Worm (Caenorhabditis elegans): ENCODE results near the gene Y41G9A.6.
A peak's percentile ranks its signal among the peaks of the same experiment; 100 is the strongest.

Gene Y41G9A.6

ce11 chrX:2972272-2973042 lies 31.1 kb downstream of the Y41G9A.6 start (continued):
- TF ChIP-seq skn-1 (tag; optimal IDR thresholded peaks at IDR 0.05) (peak; percentile 31), blmp-1 (tag; optimal IDR thresholded peaks at IDR 0.05) (peak; percentile 36), efl-3 (GFP tag; optimal IDR thresholded peaks at IDR 0.05) (no peak), unc-30 (tag; optimal IDR thresholded peaks at IDR 0.05) (no peak), ceh-8 (GFP tag; optimal IDR thresholded peaks at IDR 0.05) (no peak), sup-37 (GFP tag; optimal IDR thresholded peaks at IDR 0.05) (peak; percentile 1)

ce11 chrX:2971542-2971988 lies 32.0 kb downstream of the Y41G9A.6 start:
- TF ChIP-seq elt-2 (tag; optimal IDR thresholded peaks at IDR 0.05), result peak; percentile 25
- TF ChIP-seq snpc-4 (tag; optimal IDR thresholded peaks at IDR 0.05), result peak; percentile 17
- TF ChIP-seq mdl-1 (tag; optimal IDR thresholded peaks at IDR 0.05), result peak in 1 of 2 experiments; percentile 95
- peak; percentile 65 for TF ChIP-seq mep-1 (tag; optimal IDR thresholded peaks at IDR 0.05)
- TF ChIP-seq nhr-84 (tag; optimal IDR thresholded peaks at IDR 0.05), result no peak
- TF ChIP-seq rnt-1 (tag; optimal IDR thresholded peaks at IDR 0.05), result peak; percentile 76
- peak; percentile 71 for TF ChIP-seq nhr-47 (tag; optimal IDR thresholded peaks at IDR 0.05)
- no peak for TF ChIP-seq ztf-11 (tag; optimal IDR thresholded peaks at IDR 0.05)
- TF ChIP-seq egl-27 (tag; optimal IDR thresholded peaks at IDR 0.05), result no peak
- peak; percentile 79 for TF ChIP-seq snu-23 (GFP tag; optimal IDR thresholded peaks at IDR 0.05)
- peak; percentile 10 for TF ChIP-seq skn-1 (tag; optimal IDR thresholded peaks at IDR 0.05)
- no peak for TF ChIP-seq unc-62 (GFP tag; optimal IDR thresholded peaks at IDR 0.05)
- TF ChIP-seq unc-130 (tag; optimal IDR thresholded peaks at IDR 0.05), result peak; percentile 39
- no peak for TF ChIP-seq unc-30 (tag; optimal IDR thresholded peaks at IDR 0.05)
- TF ChIP-seq dpl-1 (GFP tag; optimal IDR thresholded peaks at IDR 0.05), result peak in 2 of 3 experiments; percentile 31 to 43
- peak; percentile 93 for TF ChIP-seq fkh-8 (tag; optimal IDR thresholded peaks at IDR 0.05)
- TF ChIP-seq efl-1 (optimal IDR thresholded peaks at IDR 0.05), result peak; percentile 7 to 20
- TF ChIP-seq efl-1 (GFP tag; optimal IDR thresholded peaks at IDR 0.05 in 1 of 2), result peak in 1 of 2 experiments; percentile 54
- TF ChIP-seq ceh-88 (GFP tag; IDR thresholded peaks at IDR 0.05), result peak; percentile 37; the same call in 1 of the 2 replicates
- peak; percentile 34 to 82 for TF ChIP-seq lin-35 (GFP tag; optimal IDR thresholded peaks at IDR 0.05)
- TF ChIP-seq nhr-11 (tag; optimal IDR thresholded peaks at IDR 0.05), result peak; percentile 59
- TF ChIP-seq tbx-2 (tag; optimal IDR thresholded peaks at IDR 0.05), result peak; percentile 49
- no peak for TF ChIP-seq vab-15 (tag; optimal IDR thresholded peaks at IDR 0.05)
- TF ChIP-seq lin-39 (tag; optimal IDR thresholded peaks at IDR 0.05), result no peak
- TF ChIP-seq lsy-2 (tag; optimal IDR thresholded peaks at IDR 0.05), result peak; percentile 58
- TF ChIP-seq pag-3 (tag; optimal IDR thresholded peaks at IDR 0.05; ENCODE audit: borderline replicate concordance, insufficient read depth), result no peak
- peak; percentile 75 for TF ChIP-seq nhr-20 (tag; optimal IDR thresholded peaks at IDR 0.05)
- TF ChIP-seq ceh-8 (GFP tag; optimal IDR thresholded peaks at IDR 0.05), result no peak
- TF ChIP-seq nhr-12 (tag; optimal IDR thresholded peaks at IDR 0.05), result no peak
- no peak for TF ChIP-seq hlh-17 (GFP tag; optimal IDR thresholded peaks at IDR 0.05; ENCODE audit: borderline replicate concordance)
- TF ChIP-seq lir-3 (tag; optimal IDR thresholded peaks at IDR 0.05; ENCODE audit: poor library complexity), result peak; percentile 74
- TF ChIP-seq dsc-1 (tag; optimal IDR thresholded peaks at IDR 0.05), result peak; percentile 52
- TF ChIP-seq xbp-1 (tag; optimal IDR thresholded peaks at IDR 0.05), result peak; percentile 48
- TF ChIP-seq mab-9 (GFP tag; IDR thresholded peaks at IDR 0.05), result 0 out of 2 replicates have a peak, but pooled peaks have one; percentile 39
- no peak for TF ChIP-seq ama-1 (optimal IDR thresholded peaks at IDR 0.05)
- peak; percentile 44 for TF ChIP-seq pax-3 (tag; optimal IDR thresholded peaks at IDR 0.05)
- TF ChIP-seq lin-14 (GFP tag; optimal IDR thresholded peaks at IDR 0.05), result peak; percentile 92
- no peak for TF ChIP-seq elt-3 (tag; optimal IDR thresholded peaks at IDR 0.05)
- peak; percentile 53 for TF ChIP-seq sox-4 (tag; optimal IDR thresholded peaks at IDR 0.05)
- TF ChIP-seq ets-5 (GFP tag; IDR thresholded peaks at IDR 0.05), result no peak
- TF ChIP-seq nhr-71 (tag; optimal IDR thresholded peaks at IDR 0.05), result peak; percentile 93
- TF ChIP-seq unc-86 (tag; optimal IDR thresholded peaks at IDR 0.05), result peak; percentile 76
- TF ChIP-seq lin-13 (GFP tag; optimal IDR thresholded peaks at IDR 0.05), result peak; percentile 56
- TF ChIP-seq nhr-28 (tag; optimal IDR thresholded peaks at IDR 0.05), result no peak
- TF ChIP-seq nhr-90 (tag; optimal IDR thresholded peaks at IDR 0.05; ENCODE audit: poor library complexity), result no peak
